Worm (Caenorhabditis elegans): ENCODE measurements around the gene srz-79.

The srz-79 gene

DNA sequence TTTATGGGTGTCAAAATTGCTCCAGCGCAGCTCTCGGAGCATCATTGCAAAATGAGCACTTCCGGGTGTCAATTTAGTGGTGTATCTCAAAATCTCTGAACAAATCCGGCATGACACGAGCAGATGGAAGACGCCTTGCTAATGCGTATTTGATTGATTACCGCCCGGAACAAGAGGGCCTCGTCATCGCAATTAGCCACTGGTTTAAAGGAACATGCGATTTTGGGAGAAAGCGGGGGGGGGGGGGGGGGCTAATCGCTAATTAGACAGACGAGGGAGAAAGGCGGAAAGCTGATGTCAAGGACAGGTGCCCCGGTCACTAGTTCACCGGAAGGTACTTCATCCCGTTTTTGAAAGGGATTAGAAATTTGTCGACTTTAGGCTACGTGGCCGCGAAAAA, 28.3 kb downstream of the srz-79 start:
- TF ChIP-seq dao-5 (tag; optimal IDR thresholded peaks at IDR 0.05) (no peak), him-1 (tag; optimal IDR thresholded peaks at IDR 0.05) (no peak), W03F9.2 (tag; optimal IDR thresholded peaks at IDR 0.05) (no peak)

DNA sequence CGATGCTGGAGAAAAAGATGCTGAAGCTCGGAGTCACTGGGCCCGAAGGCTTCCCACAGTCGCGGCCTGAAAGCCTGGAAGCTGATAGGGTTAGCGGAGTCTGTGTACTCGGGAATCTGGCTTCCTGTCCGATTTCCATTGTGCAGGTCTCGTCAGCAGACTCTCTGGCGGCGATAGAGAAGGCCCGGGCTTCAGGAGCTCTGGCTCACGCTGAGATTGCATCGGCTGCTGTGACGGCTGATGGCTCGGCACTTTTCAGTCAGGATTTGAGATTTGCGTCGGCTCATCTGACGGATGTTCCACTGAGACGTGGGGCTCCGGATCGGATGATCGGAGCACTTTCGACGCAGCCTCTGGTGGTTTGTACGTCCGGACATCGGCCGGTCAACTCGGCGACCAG, 30.0 kb downstream of the srz-79 start:
- TF ChIP-seq dao-5 (tag; optimal IDR thresholded peaks at IDR 0.05), result no peak
- TF ChIP-seq him-1 (tag; optimal IDR thresholded peaks at IDR 0.05), result no peak
- TF ChIP-seq W03F9.2 (tag; optimal IDR thresholded peaks at IDR 0.05), result no peak

DNA sequence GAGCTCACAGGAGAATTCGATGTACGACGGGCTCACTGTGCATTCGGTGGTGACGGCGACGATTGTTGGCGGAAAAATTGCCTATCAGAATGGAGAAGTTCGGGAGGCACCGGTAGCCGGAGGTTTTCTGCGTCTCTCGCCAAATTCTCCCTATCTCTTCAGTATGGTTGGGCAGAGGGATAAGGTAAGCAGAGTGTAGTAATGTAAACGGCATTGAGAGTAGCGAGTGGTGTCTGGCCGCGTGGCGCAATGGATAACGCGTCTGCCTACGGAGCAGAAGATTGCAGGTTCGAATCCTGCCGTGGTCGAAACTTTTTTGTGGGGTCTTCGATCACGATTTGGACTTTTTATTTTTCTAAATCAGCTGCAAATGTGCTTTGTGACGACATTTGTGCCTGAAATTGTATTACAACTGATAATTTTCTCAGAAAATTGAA, 31.2 kb downstream of the srz-79 start:
- TF ChIP-seq him-1 (tag; optimal IDR thresholded peaks at IDR 0.05), result peak; percentile 23
- no peak for TF ChIP-seq dao-5 (tag; optimal IDR thresholded peaks at IDR 0.05)
- TF ChIP-seq W03F9.2 (tag; optimal IDR thresholded peaks at IDR 0.05), result no peak

DNA sequence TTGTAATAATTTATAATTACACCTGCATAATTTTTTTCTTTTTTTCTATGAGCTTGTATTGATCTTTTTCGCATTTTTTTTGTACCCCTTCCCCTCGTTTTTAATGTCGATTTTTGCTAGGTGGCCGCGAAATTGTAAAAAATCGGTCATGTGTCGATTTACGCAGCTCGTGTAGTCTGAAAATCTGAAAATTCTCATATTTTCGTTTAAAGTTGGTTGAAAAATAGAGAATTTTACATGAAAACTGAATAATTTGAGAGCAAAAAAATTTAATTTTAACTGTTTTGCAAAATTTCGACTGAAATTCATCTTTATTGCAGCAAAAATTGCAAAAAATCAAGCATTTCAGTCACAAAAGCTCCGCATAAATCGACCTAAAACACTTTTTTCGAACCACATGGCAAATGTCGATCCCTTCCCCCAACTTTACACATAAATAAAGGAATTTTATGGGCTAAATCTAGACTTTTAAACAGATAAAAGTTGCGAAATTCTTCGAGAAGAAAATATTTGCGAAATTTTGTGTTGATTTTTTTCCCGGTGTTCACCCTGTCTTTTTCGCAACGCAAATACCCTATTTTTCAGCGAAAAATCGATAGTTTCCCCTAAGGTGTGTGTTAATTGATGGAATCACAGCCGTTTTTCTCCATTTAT, 32.9 kb downstream of the srz-79 start:
- no peak for TF ChIP-seq him-1 (tag; optimal IDR thresholded peaks at IDR 0.05)
- TF ChIP-seq dao-5 (tag; optimal IDR thresholded peaks at IDR 0.05), result no peak
- TF ChIP-seq W03F9.2 (tag; optimal IDR thresholded peaks at IDR 0.05), result no peak

DNA sequence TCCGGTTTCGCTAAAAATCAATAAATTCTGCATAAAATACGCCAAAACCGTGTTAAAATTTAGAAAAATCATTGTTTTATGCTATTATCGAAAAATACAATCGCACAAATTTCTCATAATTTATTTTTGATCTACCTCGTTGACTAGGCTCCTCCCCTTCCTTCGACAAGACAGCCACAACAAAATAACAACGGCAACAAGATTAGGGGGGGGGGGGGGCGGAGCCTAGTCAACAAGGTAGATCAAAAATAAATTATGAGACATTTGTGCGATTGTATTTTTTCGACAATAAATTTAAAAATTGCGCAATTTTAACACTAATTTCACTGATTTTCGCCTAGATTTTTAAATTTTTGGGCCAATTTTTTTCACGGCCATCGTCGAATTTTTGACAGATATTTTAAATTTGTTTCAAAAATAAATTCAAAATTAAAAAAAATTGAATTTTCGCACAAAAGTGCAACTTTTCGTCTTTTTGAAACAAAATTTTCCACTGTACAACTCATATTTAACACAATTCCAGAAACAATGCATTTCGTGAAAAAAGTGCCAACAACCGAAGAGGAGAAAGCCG, 33.5 kb downstream of the srz-79 start, which contains the start of gene M57.2:
Gene M57.2, plus strand, starts transcription at position 524 of the 574 bp plus-strand sequence.
- no peak for TF ChIP-seq him-1 (tag; optimal IDR thresholded peaks at IDR 0.05)
- no peak for TF ChIP-seq W03F9.2 (tag; optimal IDR thresholded peaks at IDR 0.05)
- TF ChIP-seq dao-5 (tag; optimal IDR thresholded peaks at IDR 0.05), result no peak

DNA sequence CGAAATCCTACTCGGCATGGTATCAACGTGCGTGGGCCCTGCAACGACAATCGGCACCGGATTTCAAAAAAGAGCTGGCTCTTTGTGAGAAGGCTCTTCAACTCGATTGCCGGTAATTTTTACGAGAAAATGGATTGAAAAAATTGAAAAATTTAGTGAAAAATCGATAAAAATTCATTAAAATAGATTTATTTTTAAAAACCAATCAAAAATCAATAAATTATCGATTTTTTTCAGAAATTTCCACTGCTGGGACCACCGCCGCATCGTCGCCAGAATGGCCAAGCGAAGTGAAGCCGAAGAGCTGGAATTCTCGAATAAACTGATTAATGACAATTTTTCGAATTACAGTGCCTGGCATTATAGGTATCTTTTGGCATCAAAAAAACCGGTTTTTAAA, 34.5 kb downstream of the srz-79 start:
- TF ChIP-seq him-1 (tag; optimal IDR thresholded peaks at IDR 0.05) (no peak), dao-5 (tag; optimal IDR thresholded peaks at IDR 0.05) (no peak)

DNA sequence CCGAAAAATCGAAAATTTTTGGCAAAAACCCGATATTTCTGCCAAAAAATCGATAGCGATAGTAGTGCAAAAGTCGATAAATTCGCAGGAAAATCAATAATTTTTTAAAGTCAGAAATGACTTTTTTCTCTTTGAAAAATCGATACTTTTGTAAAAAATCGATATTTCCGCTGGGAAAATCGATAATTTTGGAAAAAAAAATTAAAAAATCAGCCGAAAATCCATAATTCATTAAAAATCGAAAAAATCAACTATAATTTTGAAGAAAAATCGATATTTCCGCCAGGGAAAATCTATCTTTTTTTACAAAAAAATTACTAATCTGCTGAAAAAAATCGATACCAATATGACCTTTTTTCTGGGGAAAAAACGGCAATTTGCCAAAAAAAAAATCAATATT, 38.1 kb downstream of the srz-79 start:
- TF ChIP-seq dao-5 (tag; optimal IDR thresholded peaks at IDR 0.05) (no peak), him-1 (tag; optimal IDR thresholded peaks at IDR 0.05) (no peak), W03F9.2 (tag; optimal IDR thresholded peaks at IDR 0.05) (no peak)

DNA sequence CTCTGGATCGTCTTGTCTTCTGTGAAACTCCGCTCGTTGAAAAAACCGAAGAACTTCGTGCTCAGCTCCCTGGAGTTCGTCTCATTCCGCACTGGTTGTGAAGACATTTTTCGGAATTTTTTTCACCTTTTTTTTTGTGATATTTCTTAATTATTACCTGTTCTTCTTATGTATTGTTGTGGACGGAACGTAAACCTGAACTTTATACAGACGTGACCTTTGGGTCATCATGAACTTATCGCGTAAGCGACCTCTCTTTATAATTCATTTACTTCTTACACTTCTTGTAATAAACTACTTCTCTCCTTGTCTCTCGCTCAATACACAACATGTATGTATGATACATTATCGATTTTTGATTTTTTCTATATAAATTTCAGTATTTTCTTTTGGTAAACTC, 38.8 kb downstream of the srz-79 start, which contains the start of gene M57.1:
Gene M57.1, plus strand, starts transcription at position 301 of the 400 bp plus-strand sequence.
- TF ChIP-seq W03F9.2 (tag; optimal IDR thresholded peaks at IDR 0.05) (no peak), dao-5 (tag; optimal IDR thresholded peaks at IDR 0.05) (no peak)

DNA sequence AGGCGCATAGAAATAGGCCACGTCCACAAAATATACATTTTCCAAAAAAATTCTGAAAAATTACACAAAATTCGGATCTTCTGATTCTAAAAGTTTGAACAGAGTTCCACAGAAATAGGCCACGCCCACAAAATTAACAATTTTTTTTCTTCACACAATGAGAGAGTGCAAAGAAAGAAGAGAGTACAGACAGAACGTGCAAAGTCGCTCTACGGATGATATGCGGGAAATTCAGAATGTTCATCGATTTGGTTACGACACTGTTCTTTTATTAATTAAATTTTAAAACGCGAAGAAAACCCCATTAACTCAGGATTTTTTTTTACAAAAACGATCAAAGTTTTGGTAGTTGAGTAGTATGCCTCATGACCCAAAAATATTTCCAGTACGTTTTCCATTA, 39.6 kb downstream of the srz-79 start:
- TF ChIP-seq him-1 (tag; optimal IDR thresholded peaks at IDR 0.05), result no peak
- TF ChIP-seq dao-5 (tag; optimal IDR thresholded peaks at IDR 0.05), result no peak
- TF ChIP-seq W03F9.2 (tag; optimal IDR thresholded peaks at IDR 0.05), result no peak

DNA sequence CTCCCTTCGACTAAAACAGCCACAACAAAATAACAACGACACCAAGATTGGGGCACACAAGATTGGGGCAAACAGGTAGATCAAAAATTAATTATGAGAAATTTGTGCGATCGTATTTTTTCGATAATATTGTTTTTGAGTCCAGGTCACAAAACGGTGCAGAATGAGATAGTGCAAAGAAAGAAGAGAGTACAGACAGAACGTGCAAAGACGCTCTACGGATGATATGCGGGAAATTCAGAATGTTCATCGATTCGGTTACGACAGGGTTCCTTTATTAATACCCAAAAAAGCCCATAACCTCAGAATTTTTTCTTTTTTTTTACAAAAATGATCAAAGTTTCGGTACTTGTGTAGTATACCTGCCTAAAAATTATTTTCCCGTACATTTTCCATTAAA, 45.8 kb downstream of the srz-79 start:
- TF ChIP-seq dao-5 (tag; optimal IDR thresholded peaks at IDR 0.05) (no peak), W03F9.2 (tag; optimal IDR thresholded peaks at IDR 0.05) (no peak), him-1 (tag; optimal IDR thresholded peaks at IDR 0.05) (no peak)

DNA sequence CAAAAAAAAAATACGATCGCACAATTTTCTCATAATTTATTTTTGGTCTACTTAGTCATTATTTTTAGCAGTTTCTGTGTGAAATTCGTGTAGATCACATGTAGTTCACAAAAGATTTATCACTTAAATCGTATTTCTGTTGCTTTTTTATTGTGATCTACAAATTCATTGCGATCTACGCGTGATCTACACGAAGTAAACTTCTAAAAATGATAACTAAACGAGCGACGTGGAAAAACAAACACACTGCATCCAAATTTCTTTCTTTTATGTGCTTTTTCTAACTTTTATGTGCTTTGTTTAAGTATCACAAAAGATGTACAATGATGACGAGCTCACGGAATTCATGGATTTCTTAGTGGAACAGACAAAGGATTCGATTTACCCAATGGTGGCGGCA, 46.5 kb downstream of the srz-79 start, which contains the start of gene B0212.3:
Gene B0212.3, plus strand, starts transcription at position 301 of the 400 bp plus-strand sequence.
- no peak for TF ChIP-seq him-1 (tag; optimal IDR thresholded peaks at IDR 0.05)
- TF ChIP-seq dao-5 (tag; optimal IDR thresholded peaks at IDR 0.05), result no peak
- TF ChIP-seq W03F9.2 (tag; optimal IDR thresholded peaks at IDR 0.05), result no peak
